Fruit fly (Drosophila melanogaster): ENCODE data around the gene Hsp23.

The Hsp23 gene

DNA sequence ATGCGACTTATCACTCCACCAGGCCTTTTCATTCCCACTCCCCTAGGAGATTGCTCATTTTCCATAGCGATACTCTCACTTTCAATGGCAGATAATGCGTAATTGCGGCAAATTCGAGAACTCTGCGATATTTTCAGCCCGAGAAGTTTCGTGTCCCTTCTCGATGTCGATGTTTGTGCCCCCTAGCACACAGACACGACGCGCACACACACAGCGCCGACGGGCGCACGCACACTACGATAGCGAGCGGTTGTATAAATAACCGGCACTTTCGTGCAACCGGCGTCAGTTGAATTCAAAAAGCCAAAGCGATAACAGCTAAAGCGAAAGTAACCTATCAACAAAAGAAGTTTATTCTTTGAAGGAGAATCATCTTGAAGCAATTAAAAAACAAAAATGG, at the start of gene Hsp23:
Gene Hsp23, plus strand, starts transcription at position 281 of the 400 bp plus-strand sequence.
- TF ChIP-seq CG17801 (GFP tag; optimal IDR thresholded peaks at IDR 0.05; ENCODE audit: partially characterized antibody) = no peak

DNA sequence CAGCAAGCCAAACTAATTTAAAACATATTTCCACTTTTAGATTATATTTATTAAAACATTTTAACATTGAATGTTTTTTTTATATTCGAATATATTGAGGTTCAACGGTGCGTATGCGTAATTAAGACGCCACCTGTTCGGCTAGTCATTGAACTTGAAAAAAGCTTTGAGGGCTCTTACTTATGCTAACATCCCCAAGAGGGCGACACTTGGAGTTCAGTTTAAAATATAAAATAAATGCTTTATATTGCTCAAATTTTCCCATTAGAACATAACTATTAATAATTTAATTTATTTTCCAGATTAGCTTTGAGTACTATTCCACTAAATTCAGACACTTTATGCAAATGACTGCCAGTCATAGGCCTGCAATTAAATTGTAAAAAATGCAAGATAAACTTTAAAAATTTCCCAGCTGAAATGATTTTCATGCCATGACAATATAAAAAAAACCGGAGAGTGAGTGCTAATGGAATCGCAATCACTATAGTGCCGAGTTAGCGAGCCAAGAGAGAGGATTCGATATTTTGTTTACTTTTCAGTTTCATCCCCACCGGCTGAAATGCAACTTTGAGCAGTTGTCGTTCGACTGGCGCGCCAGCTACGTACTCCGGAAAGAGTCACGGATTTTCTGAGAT, 47.8 kb upstream of the Hsp23 start, which contains the start of gene PGRP-LA:
Gene PGRP-LA, plus strand, starts transcription at position 588 of the 638 bp plus-strand sequence.
- TF ChIP-seq CG17801 (GFP tag; optimal IDR thresholded peaks at IDR 0.05; ENCODE audit: partially characterized antibody) = no peak

DNA sequence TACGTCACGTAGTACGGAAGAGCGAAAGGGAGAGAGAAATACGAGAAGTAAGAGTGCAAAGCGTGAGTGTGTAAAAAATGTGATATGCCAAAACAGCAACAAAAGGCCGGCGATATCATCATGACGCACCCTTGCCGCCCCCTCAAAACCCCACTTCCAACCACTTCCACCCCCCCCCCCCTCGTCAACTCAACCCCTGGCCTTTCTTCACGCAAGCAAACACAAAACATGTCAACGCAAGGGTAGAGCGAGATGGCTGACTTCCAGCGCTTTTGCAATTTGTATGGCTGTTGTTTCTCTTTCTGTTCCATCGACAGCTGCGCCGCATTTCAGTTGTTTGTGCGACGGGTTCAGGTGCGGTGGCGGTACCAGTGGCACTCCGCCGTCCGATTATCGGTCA, 46.0 kb upstream of the Hsp23 start:
- no peak for TF ChIP-seq CG17801 (GFP tag; optimal IDR thresholded peaks at IDR 0.05; ENCODE audit: partially characterized antibody)

DNA sequence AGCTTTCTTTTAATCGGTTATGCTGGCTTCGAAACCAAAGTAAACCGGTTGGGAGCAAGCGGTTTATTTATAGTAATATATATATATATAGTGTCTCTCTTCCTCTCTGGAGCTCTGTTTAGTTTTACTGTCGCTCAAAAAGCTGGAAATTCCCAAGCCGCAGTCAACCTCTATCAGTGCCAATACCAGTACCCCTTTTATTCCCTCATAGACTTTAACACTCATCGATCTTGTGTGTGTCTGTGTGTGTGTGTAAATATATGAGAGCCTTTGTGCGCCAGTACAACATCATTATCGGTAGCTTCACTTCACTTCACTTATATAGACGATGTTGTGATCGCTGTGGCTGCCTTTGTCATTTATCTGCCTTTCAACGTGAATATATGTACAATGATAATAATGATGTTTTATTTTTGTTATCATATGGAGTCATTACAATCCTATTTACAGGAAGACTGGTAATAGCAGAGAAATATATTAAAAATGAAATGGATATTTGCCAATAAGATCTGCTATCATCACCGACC, 43.7 kb upstream of the Hsp23 start:
- no peak for TF ChIP-seq CG17801 (GFP tag; optimal IDR thresholded peaks at IDR 0.05; ENCODE audit: partially characterized antibody)

DNA sequence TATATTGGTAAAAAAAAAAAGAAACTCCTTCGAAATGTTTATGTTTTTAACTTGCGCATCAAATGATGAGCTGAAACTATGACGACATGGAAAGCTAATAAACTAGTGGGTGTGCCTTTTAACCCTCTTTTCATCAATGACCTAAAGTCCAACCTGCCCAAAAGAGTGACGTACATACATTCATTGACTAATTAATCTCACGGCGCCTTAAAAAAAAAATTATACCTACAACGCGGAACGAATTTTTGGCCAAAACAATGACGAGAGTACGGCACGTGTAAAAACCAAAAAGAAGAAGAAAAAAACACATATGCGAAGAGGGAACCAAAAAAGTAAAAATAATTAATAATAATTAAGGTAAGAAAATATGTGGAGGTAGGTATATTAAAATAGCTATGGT, 43.2 kb upstream of the Hsp23 start, which contains the start of gene PGRP-LC:
Gene PGRP-LC, plus strand, starts transcription at position 301 of the 400 bp plus-strand sequence.
- TF ChIP-seq CG17801 (GFP tag; optimal IDR thresholded peaks at IDR 0.05; ENCODE audit: partially characterized antibody) = no peak

DNA sequence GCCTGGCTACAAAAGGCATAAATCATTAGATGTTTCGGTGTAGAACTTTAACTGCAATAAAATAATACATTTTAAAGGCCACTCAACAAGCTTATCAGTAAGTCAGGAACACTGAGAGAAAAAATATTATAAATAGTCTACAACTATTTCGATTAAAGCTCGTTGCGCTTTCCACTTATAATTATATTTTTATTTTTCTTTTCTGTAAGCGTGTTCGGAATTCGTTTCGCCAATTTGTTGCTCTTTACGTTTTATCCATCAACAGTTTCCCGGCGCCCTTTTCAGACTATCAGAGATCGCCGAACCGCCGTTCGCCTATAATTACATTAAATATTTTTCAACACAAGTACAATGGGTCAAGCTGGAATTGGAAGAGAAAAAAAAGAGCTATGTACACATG, 42.7 kb upstream of the Hsp23 start:
- no peak for TF ChIP-seq CG17801 (GFP tag; optimal IDR thresholded peaks at IDR 0.05; ENCODE audit: partially characterized antibody)

DNA sequence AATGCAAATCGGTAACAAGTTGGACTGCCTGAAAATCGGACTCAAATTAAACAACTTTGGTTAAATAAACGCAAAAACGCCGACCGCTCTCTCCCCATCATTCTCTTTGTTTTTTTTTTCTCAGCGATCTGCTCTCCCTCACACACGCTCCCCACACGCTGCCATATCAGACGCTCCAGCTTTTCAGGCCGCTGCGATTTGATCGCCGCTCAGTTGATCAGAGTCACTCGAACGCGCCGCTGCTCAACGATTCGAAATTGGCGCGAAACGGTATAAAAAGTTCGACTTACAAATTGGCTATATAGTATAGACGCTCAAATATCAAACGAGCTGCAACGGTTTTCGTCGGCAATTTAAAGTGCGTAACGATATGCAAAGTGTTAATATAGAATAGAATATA, 41.5 kb upstream of the Hsp23 start:
- no peak for TF ChIP-seq CG17801 (GFP tag; optimal IDR thresholded peaks at IDR 0.05; ENCODE audit: partially characterized antibody)

DNA sequence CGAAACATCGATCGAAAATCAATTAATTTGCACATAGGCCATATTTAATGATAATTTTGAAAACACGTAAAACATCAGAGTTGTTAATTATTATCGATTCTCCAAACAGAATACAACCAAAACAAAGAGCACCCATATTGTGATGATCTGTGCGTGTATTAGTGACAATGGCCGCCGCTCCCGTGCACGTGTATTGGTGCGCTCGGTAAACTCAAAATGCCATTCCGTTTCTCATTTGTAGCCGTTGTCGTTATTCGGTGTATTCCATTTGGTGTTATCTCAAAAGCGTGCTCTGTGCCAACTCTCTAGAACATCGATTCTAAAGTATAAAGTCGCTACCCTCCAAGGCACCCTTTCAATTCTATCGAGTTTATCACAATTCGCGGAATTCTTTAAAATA, 40.8 kb upstream of the Hsp23 start:
- no peak for TF ChIP-seq CG17801 (GFP tag; optimal IDR thresholded peaks at IDR 0.05; ENCODE audit: partially characterized antibody)

DNA sequence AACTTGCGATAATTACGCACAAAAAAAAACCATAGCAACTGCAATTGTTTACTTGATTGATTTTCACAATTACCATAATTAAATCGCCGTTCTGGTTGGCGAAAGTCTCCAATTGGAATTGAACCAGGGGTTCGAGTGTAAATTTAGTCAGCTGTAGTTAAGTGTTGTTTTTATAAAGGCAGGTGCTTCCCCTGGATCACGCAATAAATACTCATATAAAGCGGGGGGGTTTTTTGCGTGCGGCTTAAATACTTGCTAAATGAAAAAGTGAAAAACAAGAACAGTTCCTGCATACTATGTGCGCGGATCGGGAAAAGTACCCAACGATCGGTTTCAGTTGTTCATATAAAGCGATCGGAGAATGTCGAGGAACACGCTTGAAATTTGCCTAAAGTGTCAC, 37.7 kb upstream of the Hsp23 start:
- no peak for TF ChIP-seq CG17801 (GFP tag; optimal IDR thresholded peaks at IDR 0.05; ENCODE audit: partially characterized antibody)

DNA sequence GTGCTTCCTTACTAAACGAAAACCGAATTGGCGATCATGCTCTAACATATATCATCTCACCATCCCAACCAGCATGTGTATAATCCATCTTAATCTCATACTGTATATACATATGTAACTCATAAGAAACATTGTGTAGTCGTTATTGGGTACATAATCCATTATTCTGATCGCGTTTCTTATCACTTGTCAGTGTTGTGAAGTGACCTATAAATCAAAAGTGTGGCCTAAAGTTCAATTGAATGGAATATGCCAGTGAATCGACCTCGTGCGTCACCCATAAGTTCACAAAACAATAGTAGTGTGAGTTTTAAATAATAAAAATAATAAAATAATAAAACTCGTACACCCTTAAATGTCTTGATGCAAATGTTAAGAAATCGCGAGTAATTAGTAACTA, 36.5 kb upstream of the Hsp23 start:
- no peak for TF ChIP-seq CG17801 (GFP tag; optimal IDR thresholded peaks at IDR 0.05; ENCODE audit: partially characterized antibody)

DNA sequence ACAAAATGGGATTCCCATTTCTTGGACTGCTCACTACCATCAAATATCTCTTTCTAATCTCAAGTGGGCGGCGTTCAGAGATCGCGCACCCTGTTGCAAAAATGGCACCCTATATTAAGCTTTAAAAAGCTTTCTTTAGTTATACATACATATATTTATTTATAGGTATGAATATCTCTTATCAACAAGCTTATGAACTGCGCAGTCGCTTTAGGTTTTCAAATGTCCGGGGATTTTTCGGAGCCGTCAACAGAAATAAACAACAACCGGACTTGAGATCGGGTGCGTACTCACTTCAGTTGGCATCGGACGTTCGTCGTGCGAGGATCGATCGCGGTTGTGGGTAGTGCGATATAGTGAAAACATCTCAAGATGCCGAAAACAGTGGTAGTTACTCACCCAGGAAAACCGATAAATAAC, 32.4 kb upstream of the Hsp23 start, which contains the start of gene PGRP-LF:
Gene PGRP-LF, plus strand, starts transcription at position 296 of the 420 bp plus-strand sequence.
- TF ChIP-seq CG17801 (GFP tag; optimal IDR thresholded peaks at IDR 0.05; ENCODE audit: partially characterized antibody) = no peak

DNA sequence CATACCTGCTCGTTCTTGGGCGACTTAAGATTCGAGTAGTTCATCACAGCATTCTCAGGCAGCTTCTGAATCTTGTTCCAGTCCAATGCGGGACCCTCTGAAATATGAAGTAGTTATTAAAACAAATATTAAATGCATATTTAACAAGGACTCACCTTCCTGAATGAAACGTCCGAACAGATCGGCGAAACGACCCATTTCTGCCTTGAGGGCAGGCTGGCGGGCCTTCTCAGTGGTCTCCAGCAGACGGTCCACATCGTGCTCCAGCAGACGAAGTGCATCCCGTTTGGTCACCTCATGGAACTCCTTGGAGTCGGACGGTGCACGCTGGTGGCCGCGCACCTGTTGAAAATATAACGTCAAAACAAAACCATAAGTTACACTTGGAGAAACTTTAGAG, 27.9 kb upstream of the Hsp23 start, which contains the start of gene CG32040:
Gene CG32040, plus strand, starts transcription at position 301 of the 400 bp plus-strand sequence.
- no peak for TF ChIP-seq CG17801 (GFP tag; optimal IDR thresholded peaks at IDR 0.05; ENCODE audit: partially characterized antibody)

DNA sequence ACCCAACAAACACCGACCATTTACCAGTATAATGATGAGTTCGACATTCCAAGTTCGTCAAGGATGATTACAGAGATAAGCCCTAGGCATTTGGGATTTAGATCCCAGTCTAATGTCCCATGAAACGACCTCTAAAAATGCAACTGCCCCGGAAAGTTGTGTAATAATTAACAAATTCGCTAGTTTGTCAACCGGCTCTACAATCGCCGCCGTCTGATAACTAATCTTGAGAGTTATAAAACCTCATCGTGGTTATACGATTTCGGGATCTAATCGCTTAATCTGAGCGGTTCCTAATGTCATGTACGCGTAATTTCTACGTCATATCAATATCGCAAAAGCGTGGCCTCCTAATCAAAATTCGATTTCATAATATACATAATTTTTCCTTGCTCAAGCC, 26.1 kb upstream of the Hsp23 start:
- peak; percentile 8 for TF ChIP-seq CG17801 (GFP tag; optimal IDR thresholded peaks at IDR 0.05; ENCODE audit: partially characterized antibody)

DNA sequence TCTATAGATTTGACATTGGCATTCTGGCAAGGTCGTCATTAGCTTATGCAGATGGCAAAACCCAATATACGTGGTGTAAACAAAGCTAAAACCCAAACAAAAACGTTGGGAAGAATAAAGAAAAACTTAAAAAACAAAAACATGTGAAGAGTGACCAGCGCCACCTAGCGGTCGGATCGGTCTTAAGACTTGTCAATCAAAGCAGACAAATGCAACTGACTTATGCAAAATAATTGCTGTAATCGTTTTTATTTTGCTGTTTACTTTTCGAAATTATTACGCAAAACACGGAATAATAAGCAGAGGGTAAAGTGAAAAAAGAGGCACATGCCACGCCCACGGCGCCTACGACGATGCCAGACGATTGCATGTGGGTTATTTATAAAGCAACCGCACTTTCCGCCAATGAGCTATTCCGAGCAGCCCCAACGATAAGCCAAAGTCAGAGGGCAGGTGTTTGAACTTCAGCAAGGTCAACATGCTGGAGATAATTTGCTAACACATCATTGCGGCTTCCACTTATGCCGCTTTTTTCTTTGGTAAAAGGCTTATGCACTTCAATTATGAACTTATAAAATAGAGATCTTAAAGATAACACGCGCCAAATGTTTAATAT, 25.4 kb upstream of the Hsp23 start:
- TF ChIP-seq CG17801 (GFP tag; optimal IDR thresholded peaks at IDR 0.05; ENCODE audit: partially characterized antibody) = no peak

DNA sequence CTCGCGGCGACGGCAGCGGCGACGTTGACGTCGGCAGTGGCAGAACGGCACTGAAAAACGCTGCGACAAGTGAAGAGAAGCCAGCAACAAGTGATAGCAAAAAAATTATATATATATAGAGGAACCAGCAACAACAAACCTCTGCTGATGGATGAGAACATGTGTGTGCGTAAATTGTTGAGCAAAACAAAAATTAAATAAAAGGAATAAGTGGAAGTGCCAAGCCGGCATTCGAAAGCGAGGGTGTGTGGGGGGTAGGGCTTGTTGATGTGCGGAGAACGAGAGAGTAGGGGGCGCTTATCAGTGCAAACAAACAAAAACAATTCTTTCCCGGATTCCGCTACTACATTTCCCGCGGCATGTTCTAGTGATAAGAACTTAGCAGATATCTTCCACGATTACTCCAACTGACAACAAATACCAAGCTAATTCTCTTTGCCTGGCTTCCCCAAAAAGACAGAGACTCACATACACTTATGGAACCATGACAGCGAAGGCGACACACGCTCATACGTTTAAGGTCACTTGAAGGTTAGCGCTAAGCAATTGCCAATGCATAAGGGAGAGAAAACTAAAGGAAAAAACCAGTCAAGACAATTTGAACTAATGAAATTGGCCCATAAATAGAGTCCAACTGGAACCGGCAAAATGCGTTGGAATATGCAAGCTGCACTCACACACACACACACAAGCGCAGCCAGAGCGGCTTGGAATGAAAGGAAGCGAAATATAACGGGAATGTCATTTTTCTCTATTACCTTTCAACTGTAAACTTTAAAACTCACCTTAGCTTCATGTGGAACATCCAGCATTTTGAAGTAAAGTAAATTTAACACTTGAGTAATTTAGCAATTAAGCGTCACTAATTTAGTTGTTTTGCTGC, 23.6 kb upstream of the Hsp23 start:
- no peak for TF ChIP-seq CG17801 (GFP tag; optimal IDR thresholded peaks at IDR 0.05; ENCODE audit: partially characterized antibody)
